Fruit fly (Drosophila melanogaster): ENCODE results near the gene eIF3a.
A peak's percentile ranks its signal among the peaks of the same experiment; 100 is the strongest.

The eIF3a gene

DNA sequence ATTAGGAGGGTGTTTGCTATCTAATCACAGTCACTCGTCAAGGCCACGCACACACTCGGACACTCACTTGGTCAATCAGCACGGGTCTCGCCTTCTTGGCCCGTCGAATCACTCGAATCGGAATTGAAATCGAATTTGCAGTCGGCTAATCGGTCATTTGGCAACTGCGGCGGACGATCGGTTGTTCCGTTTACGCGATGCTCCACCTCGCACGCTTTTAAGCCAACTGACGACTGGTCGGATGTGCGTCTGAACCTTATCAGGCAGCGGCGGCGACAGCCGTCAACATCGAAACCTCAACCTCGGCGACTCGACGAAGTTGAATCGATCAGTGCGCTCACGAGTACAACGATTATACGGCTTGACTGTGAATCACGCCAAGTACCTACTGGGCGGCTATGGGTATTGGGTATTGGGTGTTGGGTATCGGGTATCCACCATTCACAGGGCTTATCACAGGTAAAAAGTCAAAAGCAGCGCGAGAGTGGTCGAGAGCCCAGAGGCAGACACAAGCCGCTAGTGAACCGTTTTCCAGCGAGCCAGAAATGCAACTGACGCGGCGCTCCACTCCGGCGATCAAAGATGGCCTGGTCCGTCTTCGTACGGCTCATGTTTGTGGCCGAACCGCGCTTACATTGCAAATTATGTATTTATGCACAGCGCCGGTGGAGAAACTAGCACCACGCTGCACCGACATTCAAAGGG, 37.5 kb upstream of the eIF3a start (continued):
- TF ChIP-seq Rfx (GFP tag; IDR thresholded peaks at IDR 0.05) (no peak), CG14050 (GFP tag; IDR thresholded peaks at IDR 0.05) (no peak), bigmax (GFP tag; optimal IDR thresholded peaks at IDR 0.05) (no peak), Scr (GFP tag; IDR thresholded peaks at IDR 0.05; ENCODE audit: partially characterized antibody) (0 out of 2 replicates have a peak, but pooled peaks have one; percentile 18), bowl (GFP tag; IDR thresholded peaks at IDR 0.05) (no peak), amos (GFP tag; IDR thresholded peaks at IDR 0.05; ENCODE audit: partially characterized antibody) (peak; percentile 32; the same call in 1 of the 2 replicates), Dad (GFP tag; optimal IDR thresholded peaks at IDR 0.05) (no peak), CG43689 (GFP tag; IDR thresholded peaks at IDR 0.05) (no peak), Mad (GFP tag; optimal IDR thresholded peaks at IDR 0.05) (no peak), grau (tag; optimal IDR thresholded peaks at IDR 0.05) (no peak), chinmo (GFP tag; IDR thresholded peaks at IDR 0.05; ENCODE audit: partially characterized antibody) (peak; percentile 81; the same call in 3 of the 4 replicates), pum (GFP tag; optimal IDR thresholded peaks at IDR 0.05) (no peak), Dfd (GFP tag; optimal IDR thresholded peaks at IDR 0.05) (no peak), Dip3 (GFP tag; optimal IDR thresholded peaks at IDR 0.05) (no peak), ara (GFP tag; IDR thresholded peaks at IDR 0.05) (no peak), chif (GFP tag; optimal IDR thresholded peaks at IDR 0.05) (no peak), CHES-1-like (GFP tag; optimal IDR thresholded peaks at IDR 0.05) (no peak), CG4404 (GFP tag; IDR thresholded peaks at IDR 0.05) (no peak), CG7745 (tag; optimal IDR thresholded peaks at IDR 0.05) (no peak), sisA (GFP tag; IDR thresholded peaks at IDR 0.05) (no peak), CG13296 (GFP tag; optimal IDR thresholded peaks at IDR 0.05) (peak; percentile 39), Atf-2 (GFP tag; optimal IDR thresholded peaks at IDR 0.05) (no peak), btn (GFP tag; optimal IDR thresholded peaks at IDR 0.05) (no peak), ind (GFP tag; optimal IDR thresholded peaks at IDR 0.05) (no peak), CG10462 (GFP tag; optimal IDR thresholded peaks at IDR 0.05) (no peak), fru (optimal IDR thresholded peaks at IDR 0.05) (no peak), Gug (GFP tag; IDR thresholded peaks at IDR 0.05) (no peak), HmgZ (tag; optimal IDR thresholded peaks at IDR 0.05) (peak; percentile 36), CG17328 (GFP tag; IDR thresholded peaks at IDR 0.05) (0 out of 2 replicates have a peak, but pooled peaks have one; percentile 11), trh (GFP tag; optimal IDR thresholded peaks at IDR 0.05) (no peak), CG2875 (GFP tag; optimal IDR thresholded peaks at IDR 0.05) (no peak), Atf6 (GFP tag; IDR thresholded peaks at IDR 0.05) (peak; percentile 50; the same call in 1 of the 2 replicates), CG11695 (GFP tag; IDR thresholded peaks at IDR 0.05) (no peak), pan (optimal IDR thresholded peaks at IDR 0.05) (no peak), pan (GFP tag; optimal IDR thresholded peaks at IDR 0.05 in 1 of 2, IDR thresholded peaks at IDR 0.05 in 1 of 2) (peak in 1 of 2 experiments; percentile 10), lbe (GFP tag; optimal IDR thresholded peaks at IDR 0.05) (no peak), en (GFP tag; optimal IDR thresholded peaks at IDR 0.05) (no peak), CG15696 (tag; optimal IDR thresholded peaks at IDR 0.05) (no peak), esg (GFP tag; conservative IDR thresholded peaks at IDR 0.05) (no peak), tna (GFP tag; IDR thresholded peaks at IDR 0.05; ENCODE audit: partially characterized antibody) (no peak), CG30020 (tag; optimal IDR thresholded peaks at IDR 0.05) (no peak), CG12071 (GFP tag; optimal IDR thresholded peaks at IDR 0.05) (no peak), HmgD (GFP tag; optimal IDR thresholded peaks at IDR 0.05) (no peak), pnt (GFP tag; optimal IDR thresholded peaks at IDR 0.05) (no peak), Sry-δ (GFP tag; optimal IDR thresholded peaks at IDR 0.05) (no peak), seq (GFP tag; IDR thresholded peaks at IDR 0.05) (no peak), Med (GFP tag) (peak; percentile 85), Dbx (GFP tag; IDR thresholded peaks at IDR 0.05) (peak; percentile 50; the same call in 1 of the 3 replicates), CG17612 (GFP tag; IDR thresholded peaks at IDR 0.05) (no peak), CG13624 (GFP tag; optimal IDR thresholded peaks at IDR 0.05) (no peak), hkb (optimal IDR thresholded peaks at IDR 0.05) (no peak), hkb (GFP tag; IDR thresholded peaks at IDR 0.05) (no peak; the same call in 1 of the 2 replicates)

All from whole organism, embryonic.